Worm (Caenorhabditis elegans): Measurements from ENCODE around the gene Y49E10.21.

Y49E10.21 gene

ce11 chrIII:12428799-12429351 lies 28.5 kb upstream of the Y49E10.21 start:
- TF ChIP-seq elt-1 (tag; optimal IDR thresholded peaks at IDR 0.05), result no peak
- TF ChIP-seq nhr-129 (tag; optimal IDR thresholded peaks at IDR 0.05), result no peak
- TF ChIP-seq sma-3 (GFP tag; optimal IDR thresholded peaks at IDR 0.05), result no peak
- TF ChIP-seq mab-5 (tag; optimal IDR thresholded peaks at IDR 0.05), result no peak
- no peak for TF ChIP-seq nhr-12 (tag; optimal IDR thresholded peaks at IDR 0.05)
- TF ChIP-seq F13H6.1 (tag; optimal IDR thresholded peaks at IDR 0.05), result no peak
- TF ChIP-seq skn-1 (tag; optimal IDR thresholded peaks at IDR 0.05), result no peak
- no peak for TF ChIP-seq nhr-11 (tag; optimal IDR thresholded peaks at IDR 0.05)
- no peak for TF ChIP-seq nhr-10 (tag; optimal IDR thresholded peaks at IDR 0.05)
- no peak for TF ChIP-seq nhr-77 (tag; optimal IDR thresholded peaks at IDR 0.05)
- TF ChIP-seq ZK546.5 (tag; optimal IDR thresholded peaks at IDR 0.05), result no peak
- TF ChIP-seq nhr-23 (tag; optimal IDR thresholded peaks at IDR 0.05), result no peak
- no peak for TF ChIP-seq peb-1 (tag; optimal IDR thresholded peaks at IDR 0.05)
- no peak for TF ChIP-seq unc-55 (GFP tag; optimal IDR thresholded peaks at IDR 0.05)
- no peak for TF ChIP-seq nhr-21 (tag; optimal IDR thresholded peaks at IDR 0.05)
- TF ChIP-seq mdl-1 (tag; optimal IDR thresholded peaks at IDR 0.05), result no peak
- TF ChIP-seq C34F6.9 (tag; optimal IDR thresholded peaks at IDR 0.05), result no peak
- no peak for TF ChIP-seq sem-4 (tag; optimal IDR thresholded peaks at IDR 0.05)
- no peak for TF ChIP-seq nhr-237 (tag; optimal IDR thresholded peaks at IDR 0.05)

DNA sequence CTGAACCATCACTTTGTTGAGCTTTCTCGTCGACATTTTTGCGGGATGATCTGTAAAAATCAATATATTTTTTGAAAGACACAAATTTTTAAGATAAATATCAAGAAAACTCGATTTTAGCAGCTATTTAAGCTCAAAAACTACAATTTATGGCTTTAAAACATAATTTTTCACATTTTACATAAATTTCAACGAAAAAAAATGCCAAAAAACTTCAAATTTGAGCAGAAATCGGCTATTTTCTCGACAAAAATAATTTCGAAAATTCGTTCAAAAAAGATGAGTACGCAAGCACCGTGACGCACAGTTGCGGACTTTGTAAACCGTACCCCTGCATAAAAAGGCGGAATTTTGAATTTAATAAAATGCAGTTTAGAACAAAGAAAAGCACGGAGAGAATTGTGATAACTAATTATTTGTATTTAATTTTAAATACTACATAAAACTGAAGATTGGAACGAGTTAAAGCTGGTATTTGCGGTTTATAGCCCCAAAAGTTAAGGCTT lies 27.8 kb upstream of the Y49E10.21 start, which contains the start of gene snr-6:
TSS of gene snr-6 (minus strand) at position 51 of the 506 bp plus-strand sequence.
- TF ChIP-seq nhr-129 (tag; optimal IDR thresholded peaks at IDR 0.05) (peak; percentile 79), unc-39 (tag; optimal IDR thresholded peaks at IDR 0.05) (no peak), nhr-23 (tag; optimal IDR thresholded peaks at IDR 0.05) (no peak), lsy-2 (tag; optimal IDR thresholded peaks at IDR 0.05) (peak; percentile 95 to 99), C34F6.9 (tag; optimal IDR thresholded peaks at IDR 0.05) (peak; percentile 85), snpc-4 (tag; optimal IDR thresholded peaks at IDR 0.05) (peak; percentile 29), nhr-10 (tag; optimal IDR thresholded peaks at IDR 0.05) (no peak), sma-9 (GFP tag; optimal IDR thresholded peaks at IDR 0.05) (peak; percentile 53), sma-9 (tag; optimal IDR thresholded peaks at IDR 0.05) (no peak), zag-1 (tag; optimal IDR thresholded peaks at IDR 0.05) (peak; percentile 11), blmp-1 (tag; optimal IDR thresholded peaks at IDR 0.05; ENCODE audit: insufficient read depth) (peak; percentile 20), lin-13 (GFP tag; optimal IDR thresholded peaks at IDR 0.05) (peak; percentile 79), nhr-21 (tag; optimal IDR thresholded peaks at IDR 0.05) (peak; percentile 27), lin-11 (tag; optimal IDR thresholded peaks at IDR 0.05) (peak; percentile 25), nhr-25 (tag; optimal IDR thresholded peaks at IDR 0.05) (peak; percentile 22), sma-3 (GFP tag; optimal IDR thresholded peaks at IDR 0.05) (peak; percentile 49), peb-1 (tag; optimal IDR thresholded peaks at IDR 0.05) (no peak), Y55F3AM.14 (GFP tag; optimal IDR thresholded peaks at IDR 0.05) (no peak), gmeb-1 (tag; optimal IDR thresholded peaks at IDR 0.05) (peak; percentile 96), crh-2 (tag; optimal IDR thresholded peaks at IDR 0.05) (peak; percentile 49), F13H6.1 (tag; optimal IDR thresholded peaks at IDR 0.05) (peak; percentile 38), aly-2 (tag; optimal IDR thresholded peaks at IDR 0.05) (no peak), fos-1 (tag; optimal IDR thresholded peaks at IDR 0.05) (peak; percentile 14), nhr-11 (tag; optimal IDR thresholded peaks at IDR 0.05) (no peak), mab-5 (tag; optimal IDR thresholded peaks at IDR 0.05) (peak; percentile 42), sem-4 (tag; optimal IDR thresholded peaks at IDR 0.05) (peak; percentile 64), nhr-6 (tag; optimal IDR thresholded peaks at IDR 0.05) (peak; percentile 1), skn-1 (tag; optimal IDR thresholded peaks at IDR 0.05) (no peak), unc-55 (GFP tag; optimal IDR thresholded peaks at IDR 0.05) (peak; percentile 93)

ce11 chrIII:12430209-12430608 lies 27.2 kb upstream of the Y49E10.21 start, which contains the start of gene Y49E10.16:
Gene Y49E10.16, plus strand, starts transcription at chrIII:12430509.
- TF ChIP-seq ztf-11 (tag; optimal IDR thresholded peaks at IDR 0.05) (no peak), nhr-10 (tag; optimal IDR thresholded peaks at IDR 0.05) (no peak), Y55F3AM.14 (GFP tag; optimal IDR thresholded peaks at IDR 0.05) (no peak), nhr-12 (tag; optimal IDR thresholded peaks at IDR 0.05) (no peak), blmp-1 (tag; optimal IDR thresholded peaks at IDR 0.05; ENCODE audit: insufficient read depth) (no peak), lin-13 (GFP tag; optimal IDR thresholded peaks at IDR 0.05) (no peak), unc-62 (GFP tag; optimal IDR thresholded peaks at IDR 0.05) (no peak), fos-1 (tag; optimal IDR thresholded peaks at IDR 0.05) (no peak), sma-3 (GFP tag; optimal IDR thresholded peaks at IDR 0.05) (no peak), peb-1 (tag; optimal IDR thresholded peaks at IDR 0.05) (no peak), R02D3.7 (tag; optimal IDR thresholded peaks at IDR 0.05) (no peak), aly-2 (tag; optimal IDR thresholded peaks at IDR 0.05) (no peak), sma-9 (GFP tag; optimal IDR thresholded peaks at IDR 0.05) (no peak), sma-9 (tag; optimal IDR thresholded peaks at IDR 0.05) (no peak), zag-1 (tag; optimal IDR thresholded peaks at IDR 0.05) (no peak)

All from whole organism, L2 larva.